Worm (Caenorhabditis elegans) whole organism, L3 larva: Measurements from ENCODE around the gene ebax-1.

ENCODE experiments used
- R02D3.7 ChIP-seq: fragments of 150-350 bp; optimal IDR thresholded peaks from 2 replicates; lab custom pipeline; 2014; ENCODE audit warnings: missing biosample characterization, missing genetic modification characterization
- ZK546.5 ChIP-seq: sonication (generic microtip); optimal IDR thresholded peaks from 2 replicates; lab custom pipeline; 2017; ENCODE audit warnings: missing biosample characterization, missing genetic modification characterization
- aly-2 ChIP-seq: fragments of 150-350 bp; optimal IDR thresholded peaks from 2 replicates; lab custom pipeline; 2014; ENCODE audit warnings: missing biosample characterization, missing genetic modification characterization
- ama-1 ChIP-seq: fragments of 150-350 bp; optimal IDR thresholded peaks from 2 replicates; lab custom pipeline; 2018
- ceh-82 ChIP-seq: fragments of 150-350 bp; optimal IDR thresholded peaks from 2 replicates; lab custom pipeline; 2014; ENCODE audit warnings: missing biosample characterization, missing genetic modification characterization
- egl-27 ChIP-seq: sonication (generic microtip); optimal IDR thresholded peaks from 4 replicates; lab custom pipeline; 2017; ENCODE audit warnings: missing biosample characterization, missing genetic modification reagents, missing genetic modification characterization
- elt-2 ChIP-seq: sonication (generic microtip); optimal IDR thresholded peaks from 2 replicates; lab custom pipeline; 2016; ENCODE audit warnings: missing genetic modification reagents, mild to moderate bottlenecking, missing genetic modification characterization, missing compliant biosample characterization
- elt-3 ChIP-seq, 3 experiments: fragments of 150-350 bp in 1 of 3; sonication (generic microtip) in 2 of 3; optimal IDR thresholded peaks; 2 replicates in 2 of 3; 4 replicates in 1 of 3; lab custom pipeline; 2014 to 2017; ENCODE audit warnings: missing biosample characterization in 3 of 3, missing genetic modification characterization in 3 of 3
- fkh-10 ChIP-seq: sonication (generic microtip); optimal IDR thresholded peaks from 2 replicates; lab custom pipeline; 2017; ENCODE audit warnings: missing biosample characterization, missing genetic modification reagents, missing genetic modification characterization
- fos-1 ChIP-seq: fragments of 150-350 bp; optimal IDR thresholded peaks from 2 replicates; lab custom pipeline; 2014; ENCODE audit warnings: missing biosample characterization, missing genetic modification characterization
- mml-1 ChIP-seq: fragments of 150-350 bp; sonication (generic microtip); optimal IDR thresholded peaks from 3 replicates; lab custom pipeline; 2014; ENCODE audit warnings: missing biosample characterization, missing genetic modification characterization
- nhr-76 ChIP-seq: fragments of 150-350 bp; sonication (generic microtip); optimal IDR thresholded peaks from 5 replicates; lab custom pipeline; 2014; ENCODE audit warnings: missing biosample characterization, missing genetic modification characterization
- pha-4 ChIP-seq: fragments of 150-350 bp; optimal IDR thresholded peaks from 2 replicates; lab custom pipeline; 2014; ENCODE audit warnings: missing biosample characterization, missing genetic modification reagents, missing genetic modification characterization
- unc-62 ChIP-seq: fragments of 150-350 bp; sonication (generic microtip); optimal IDR thresholded peaks from 4 replicates; lab custom pipeline; 2014; ENCODE audit warnings: missing biosample characterization, missing genetic modification reagents, missing genetic modification characterization

DNA sequence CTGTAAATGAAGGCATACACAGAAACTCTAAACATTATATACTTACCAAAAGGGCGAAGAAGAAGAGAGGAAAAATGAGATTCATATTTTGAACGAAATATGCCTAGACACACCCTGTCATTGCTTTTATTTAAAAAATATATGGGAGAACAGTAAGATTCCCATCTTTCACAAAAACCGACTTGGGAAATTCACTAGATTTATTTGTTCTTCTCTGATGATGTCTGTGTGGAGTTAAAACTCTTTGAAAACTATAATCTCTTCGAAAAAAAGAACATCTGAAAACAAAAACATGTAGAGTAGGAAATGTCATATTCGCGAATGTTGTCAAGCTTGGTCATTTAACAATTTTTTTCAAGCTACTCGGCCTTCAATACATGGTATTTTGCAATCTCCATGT, 23.6 kb downstream of the ebax-1 start, which contains the start of gene R09E10.8:
- TF ChIP-seq fos-1 (tag; lab: Kevin White, UChicago), result no peak
- no peak for TF ChIP-seq aly-2
- no peak for TF ChIP-seq ZK546.5 (tag; lab: Kevin White, UChicago)
- TF ChIP-seq mml-1 (tag; lab: Kevin White, UChicago), result no peak
- no peak for TF ChIP-seq egl-27 (tag; lab: Kevin White, UChicago)
- TF ChIP-seq pha-4, result no peak
- no peak for TF ChIP-seq ceh-82 (tag; lab: Kevin White, UChicago)
- TF ChIP-seq ama-1 (lab: Kevin White, UChicago), result no peak
- TF ChIP-seq elt-3 (tag; optimal IDR thresholded peaks at IDR 0.05; lab: Kevin White, UChicago), result no peak
- no peak for TF ChIP-seq unc-62
- no peak for TF ChIP-seq elt-2
- TF ChIP-seq nhr-76, result no peak
- TF ChIP-seq R02D3.7 (tag; lab: Kevin White, UChicago), result no peak
- no peak for TF ChIP-seq fkh-10
